Fruit fly (Drosophila melanogaster): ENCODE data around the gene alt.

Gene alt

dm6 chr3R:17703691-17704537, 21.6 kb upstream of the alt start (continued):
- peak; percentile 100 for TF ChIP-seq CG30403 (GFP tag; optimal IDR thresholded peaks at IDR 0.05)
- peak; percentile 96 for TF ChIP-seq CG10959 (GFP tag; IDR thresholded peaks at IDR 0.05)
- peak; percentile 99 for TF ChIP-seq so (GFP tag; IDR thresholded peaks at IDR 0.05)
- TF ChIP-seq croc (GFP tag; conservative IDR thresholded peaks at IDR 0.05), result peak; percentile 97
- TF ChIP-seq CG6791 (GFP tag; IDR thresholded peaks at IDR 0.05; ENCODE audit: partially characterized antibody), result no peak
- TF ChIP-seq wdn (GFP tag; IDR thresholded peaks at IDR 0.05), result peak; percentile 98
- TF ChIP-seq ash1 (GFP tag; optimal IDR thresholded peaks at IDR 0.05), result peak; percentile 80
- TF ChIP-seq luna (GFP tag; optimal IDR thresholded peaks at IDR 0.05), result peak; percentile 98
- TF ChIP-seq Asciz (GFP tag; optimal IDR thresholded peaks at IDR 0.05), result peak; percentile 99
- TF ChIP-seq amos (GFP tag; IDR thresholded peaks at IDR 0.05; ENCODE audit: partially characterized antibody), result no peak
- TF ChIP-seq CG10431 (GFP tag; optimal IDR thresholded peaks at IDR 0.05), result peak; percentile 89
- peak; percentile 98 for TF ChIP-seq al (GFP tag; IDR thresholded peaks at IDR 0.05)
- peak; percentile 97 for TF ChIP-seq klu (GFP tag; IDR thresholded peaks at IDR 0.05)
- TF ChIP-seq CG6854 (GFP tag; optimal IDR thresholded peaks at IDR 0.05), result peak; percentile 98
- peak; percentile 98 for TF ChIP-seq CG9876 (GFP tag; optimal IDR thresholded peaks at IDR 0.05)
- TF ChIP-seq pho (GFP tag; optimal IDR thresholded peaks at IDR 0.05), result peak; percentile 99
- TF ChIP-seq dan (GFP tag; IDR thresholded peaks at IDR 0.05), result peak; percentile 93
- TF ChIP-seq CG17612 (GFP tag; IDR thresholded peaks at IDR 0.05), result peak; percentile 98
- peak; percentile 98 for TF ChIP-seq Nf-YA (GFP tag; IDR thresholded peaks at IDR 0.05)
- TF ChIP-seq knrl (GFP tag; IDR thresholded peaks at IDR 0.05; ENCODE audit: partially characterized antibody), result no peak
- TF ChIP-seq CG6175 (GFP tag; IDR thresholded peaks at IDR 0.05), result peak; percentile 97
- TF ChIP-seq otp (GFP tag; IDR thresholded peaks at IDR 0.05), result peak; percentile 99
- TF ChIP-seq lov (optimal IDR thresholded peaks at IDR 0.05), result no peak
- peak; percentile 98 for TF ChIP-seq lov (GFP tag; IDR thresholded peaks at IDR 0.05)
- peak; percentile 97 for TF ChIP-seq jigr1 (GFP tag; IDR thresholded peaks at IDR 0.05)
- TF ChIP-seq Dip3 (GFP tag; optimal IDR thresholded peaks at IDR 0.05), result peak; percentile 99
- peak; percentile 96 for TF ChIP-seq trem (tag; optimal IDR thresholded peaks at IDR 0.05)
- no peak; the same call in 1 of the 2 replicates for TF ChIP-seq sna (GFP tag; IDR thresholded peaks at IDR 0.05; ENCODE audit: partially characterized antibody)
- peak; percentile 93 for TF ChIP-seq ac (GFP tag; optimal IDR thresholded peaks at IDR 0.05)
- TF ChIP-seq CG4424 (GFP tag; optimal IDR thresholded peaks at IDR 0.05), result peak; percentile 99
- no peak for TF ChIP-seq inv (GFP tag; IDR thresholded peaks at IDR 0.05; ENCODE audit: partially characterized antibody)
- peak; percentile 97 for TF ChIP-seq bowl (GFP tag; IDR thresholded peaks at IDR 0.05)
- peak; percentile 99 for TF ChIP-seq CG2199 (GFP tag; IDR thresholded peaks at IDR 0.05)
- peak; percentile 98 for TF ChIP-seq btn (GFP tag; optimal IDR thresholded peaks at IDR 0.05)
- no peak for TF ChIP-seq sc (optimal IDR thresholded peaks at IDR 0.05)
- peak; percentile 99 for TF ChIP-seq sc (GFP tag; optimal IDR thresholded peaks at IDR 0.05)
- peak; percentile 98 for TF ChIP-seq tap (tag; optimal IDR thresholded peaks at IDR 0.05)
- no peak for TF ChIP-seq prd (optimal IDR thresholded peaks at IDR 0.05)
- peak; percentile 99 for TF ChIP-seq prd (GFP tag; IDR thresholded peaks at IDR 0.05)
- peak; percentile 99 for TF ChIP-seq Fer3 (tag; optimal IDR thresholded peaks at IDR 0.05)
- TF ChIP-seq repo (GFP tag; optimal IDR thresholded peaks at IDR 0.05), result peak; percentile 99
- peak; percentile 97 for TF ChIP-seq CG31388 (GFP tag; optimal IDR thresholded peaks at IDR 0.05)
- TF ChIP-seq CG11723 (GFP tag; optimal IDR thresholded peaks at IDR 0.05), result peak; percentile 99
- no peak for TF ChIP-seq hbn (GFP tag; IDR thresholded peaks at IDR 0.05; ENCODE audit: partially characterized antibody)
- peak; percentile 97 for TF ChIP-seq CG3407 (GFP tag; optimal IDR thresholded peaks at IDR 0.05)
- TF ChIP-seq CG17328 (GFP tag; IDR thresholded peaks at IDR 0.05), result peak; percentile 99
- peak; percentile 99 for TF ChIP-seq sisA (GFP tag; IDR thresholded peaks at IDR 0.05)
- TF ChIP-seq pzg (GFP tag; optimal IDR thresholded peaks at IDR 0.05), result peak; percentile 25
- peak; percentile 99 for TF ChIP-seq CG16863 (GFP tag; optimal IDR thresholded peaks at IDR 0.05)
- TF ChIP-seq bbx (GFP tag; IDR thresholded peaks at IDR 0.05; ENCODE audit: partially characterized antibody), result no peak
